Fruit fly (Drosophila melanogaster) whole organism, wandering third instar larva: ENCODE results near the gene kz.

Experiments used
- CG32264 ChIP-seq: fragments of 200-800 bp; sonication (Bioruptor generic); optimal IDR thresholded peaks from 2 replicates; lab custom pipeline; 2016; ENCODE audit warnings: missing biosample characterization, missing genetic modification characterization
- CrebA ChIP-seq: fragments of 200-800 bp; sonication (Bioruptor generic); optimal IDR thresholded peaks from 2 replicates; lab custom pipeline; 2016; ENCODE audit warnings: missing biosample characterization, mild to moderate bottlenecking, missing genetic modification characterization, borderline replicate concordance
- Dif ChIP-seq: fragments of 200-275, 200-300 bp; sonication (Bioruptor generic); optimal IDR thresholded peaks from 2 replicates; lab custom pipeline; 2018; ENCODE audit warnings: missing biosample characterization, missing genetic modification characterization; ENCODE audit not compliant: partially characterized antibody
- GATAd ChIP-seq: sonication (Bioruptor generic); optimal IDR thresholded peaks from 2 replicates; lab custom pipeline; 2016; ENCODE audit warnings: missing biosample characterization, missing genetic modification characterization
- HLH106 ChIP-seq: fragments of 200-800 bp; optimal IDR thresholded peaks from 3 replicates; lab custom pipeline; 2019; ENCODE audit warnings: missing biosample characterization, mild to moderate bottlenecking, missing genetic modification characterization, moderate library complexity
- Hr78 ChIP-seq: fragments of >200 bp; optimal IDR thresholded peaks from 2 replicates; lab custom pipeline; 2017; ENCODE audit warnings: missing biosample characterization, missing genetic modification characterization
- Jra ChIP-seq: sonication (Bioruptor generic); optimal IDR thresholded peaks from 2 replicates; lab custom pipeline; 2016; ENCODE audit warnings: missing biosample characterization, missing genetic modification characterization
- Mio ChIP-seq: sonication (Bioruptor generic); optimal IDR thresholded peaks from 2 replicates; lab custom pipeline; 2016; ENCODE audit warnings: missing biosample characterization, missing genetic modification characterization
- Myc ChIP-seq: fragments of >200 bp; optimal IDR thresholded peaks from 2 replicates; lab custom pipeline; 2017
- N ChIP-seq: fragments of >200 bp; optimal IDR thresholded peaks from 2 replicates; lab custom pipeline; 2018; ENCODE audit warnings: missing biosample characterization, missing external identifiers, missing genetic modification characterization
- OdsH ChIP-seq: fragments of 200-800 bp; sonication (Bioruptor generic); optimal IDR thresholded peaks from 2 replicates; lab custom pipeline; 2016; ENCODE audit warnings: missing biosample characterization, mild to moderate bottlenecking, missing genetic modification characterization
- Rel ChIP-seq, 2 experiments: fragments of 200-800 bp; sonication (Bioruptor generic) in 1 of 2; optimal IDR thresholded peaks; 2 replicates in 1 of 2; 3 replicates in 1 of 2; lab custom pipeline; 2016 to 2019; ENCODE audit warnings: mild to moderate bottlenecking in 2 of 2, missing biosample characterization in 2 of 2, missing genetic modification characterization in 2 of 2, moderate library complexity in 1 of 2
- Vsx2 ChIP-seq: fragments of 200-300, 225-300 bp; sonication (Bioruptor generic); optimal IDR thresholded peaks from 2 replicates; lab custom pipeline; 2018; ENCODE audit warnings: missing biosample characterization, missing genetic modification characterization; ENCODE audit not compliant: partially characterized antibody
- br ChIP-seq: fragments of 200-800 bp; sonication (Bioruptor generic); optimal IDR thresholded peaks from 2 replicates; lab custom pipeline; 2016; ENCODE audit warnings: missing biosample characterization, missing genetic modification characterization
- dmrt93B ChIP-seq: fragments of 200-800 bp; sonication (Bioruptor generic); optimal IDR thresholded peaks from 2 replicates; lab custom pipeline; 2018; ENCODE audit warnings: missing biosample characterization, mild to moderate bottlenecking, missing genetic modification characterization
- dsf ChIP-seq: sonication (Bioruptor generic); optimal IDR thresholded peaks from 2 replicates; lab custom pipeline; 2016; ENCODE audit warnings: missing biosample characterization, missing genetic modification characterization, borderline replicate concordance
- ey ChIP-seq: fragments of 200-800 bp; sonication (Bioruptor generic); optimal IDR thresholded peaks from 2 replicates; lab custom pipeline; 2016; ENCODE audit warnings: missing biosample characterization, missing genetic modification characterization
- foxo ChIP-seq, 2 experiments: fragments of 200-800 bp; sonication (Bioruptor generic); optimal IDR thresholded peaks; 2 replicates in 1 of 2; 3 replicates in 1 of 2; lab custom pipeline; 2016 to 2017; ENCODE audit warnings: missing biosample characterization in 2 of 2, missing genetic modification characterization in 2 of 2
- fru ChIP-seq: fragments of 200-800 bp; sonication (Bioruptor generic); optimal IDR thresholded peaks from 3 replicates; lab custom pipeline; 2016; ENCODE audit warnings: missing biosample characterization, mild to moderate bottlenecking, missing genetic modification characterization
- h ChIP-seq: fragments of 200-800 bp; sonication (Bioruptor generic); optimal IDR thresholded peaks from 3 replicates; lab custom pipeline; 2016; ENCODE audit warnings: missing biosample characterization, mild to moderate bottlenecking, missing genetic modification characterization
- jim ChIP-seq: fragments of 175-275, 200-325 bp; sonication (Bioruptor generic); optimal IDR thresholded peaks from 2 replicates; lab custom pipeline; 2016; ENCODE audit warnings: missing biosample characterization, mild to moderate bottlenecking, missing genetic modification characterization
- lola ChIP-seq: fragments of >200 bp; optimal IDR thresholded peaks from 2 replicates; lab custom pipeline; 2017; ENCODE audit warnings: missing biosample characterization, missing genetic modification characterization
- pan ChIP-seq: fragments of >200 bp; optimal IDR thresholded peaks from 2 replicates; lab custom pipeline; 2017
- tai ChIP-seq: sonication (Bioruptor generic); optimal IDR thresholded peaks from 2 replicates; lab custom pipeline; 2016; ENCODE audit warnings: missing biosample characterization, missing genetic modification characterization
- usp ChIP-seq: fragments of >200 bp; optimal IDR thresholded peaks from 2 replicates; lab custom pipeline; 2017; ENCODE audit warnings: missing biosample characterization, missing genetic modification characterization
- woc ChIP-seq: sonication (Bioruptor generic); optimal IDR thresholded peaks from 2 replicates; lab custom pipeline; 2016; ENCODE audit warnings: missing biosample characterization, mild to moderate bottlenecking, missing genetic modification characterization

kz gene

dm6 chrX:2219899-2220298 is 21.9 kb downstream of the kz start:
- TF ChIP-seq woc (GFP tag; lab: Kevin White, UChicago) (no peak), OdsH (GFP tag; lab: Kevin White, UChicago) (no peak), pan (lab: Kevin White, UChicago) (no peak), dmrt93B (no peak)

- no peak for TF ChIP-seq GATAd (GFP tag; lab: Kevin White, UChicago)
Observed at dm6 chrX:2219246-2219645, 22.6 kb downstream of the kz start.

dm6 chrX:2218455-2218854 is 23.4 kb downstream of the kz start:
- TF ChIP-seq Jra (GFP tag; lab: Kevin White, UChicago) = no peak
- TF ChIP-seq Dif (GFP tag; lab: Kevin White, UChicago) = no peak
- no peak for TF ChIP-seq CG32264 (GFP tag; lab: Kevin White, UChicago)
- TF ChIP-seq Vsx2 (GFP tag; lab: Kevin White, UChicago) = no peak
- TF ChIP-seq usp (GFP tag; lab: Kevin White, UChicago) = no peak
- TF ChIP-seq, all 38 proteins: peak for 0

DNA sequence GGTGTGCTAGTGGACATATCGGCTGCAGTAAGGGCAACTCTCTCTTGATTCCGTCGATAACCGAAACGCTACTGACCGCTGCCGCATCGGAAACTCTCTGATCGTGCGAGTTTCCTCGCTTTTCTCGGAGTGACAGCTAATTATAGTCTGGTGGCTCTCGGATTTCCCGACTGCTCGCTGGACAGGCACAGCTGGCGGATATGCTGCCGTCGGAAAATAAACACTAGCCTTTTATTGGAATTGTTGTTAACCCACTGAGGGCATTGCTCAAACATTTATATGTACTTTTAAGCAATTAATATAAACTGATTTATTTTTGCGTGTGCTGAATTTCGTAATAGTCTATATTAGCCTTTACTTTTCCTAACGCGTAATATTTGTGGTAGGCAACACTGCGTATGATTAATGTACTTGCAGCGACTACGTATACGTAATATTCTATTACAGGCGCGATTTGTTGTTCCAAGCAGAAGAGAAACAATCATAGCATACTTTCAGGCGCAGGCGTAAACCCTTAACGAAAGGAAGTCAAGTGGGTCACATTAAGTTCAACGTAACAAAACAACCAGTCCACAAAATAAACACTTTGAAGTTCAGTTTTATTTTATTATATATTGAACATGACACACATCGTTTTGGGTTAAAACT is 28.0 kb downstream of the kz start, which contains the start of gene SmydA-8:
Gene SmydA-8, minus strand, starts transcription at position 51 of the 648 bp plus-strand sequence.
- no peak for TF ChIP-seq br (GFP tag; lab: Kevin White, UChicago)

DNA sequence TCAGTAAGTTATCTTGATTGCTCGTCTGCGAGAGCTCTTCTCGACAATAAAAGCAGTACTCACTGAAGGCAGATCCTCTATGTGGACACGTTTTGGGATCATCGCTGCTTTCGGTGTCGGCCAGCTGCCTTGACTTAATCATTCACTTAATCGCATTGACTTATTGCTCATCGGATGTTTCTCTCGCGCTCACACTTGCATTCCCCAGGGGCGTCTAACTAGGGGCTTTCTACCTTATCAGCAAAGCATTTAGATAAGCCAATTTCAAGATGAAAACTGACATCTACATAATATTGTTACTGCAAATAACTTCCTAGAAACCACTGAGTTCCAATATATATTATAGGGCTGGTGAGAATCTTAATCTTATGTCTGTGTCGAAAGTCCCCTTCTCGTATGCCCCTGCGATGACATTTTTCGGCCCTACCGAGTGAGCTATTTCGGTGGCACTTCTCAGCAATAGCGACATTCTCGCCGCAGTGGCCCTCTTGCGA is 29.5 kb downstream of the kz start:
- TF ChIP-seq HLH106 (peak; percentile 36), dmrt93B (no peak), h (peak; percentile 15), foxo (GFP tag; optimal IDR thresholded peaks at IDR 0.05; lab: Kevin White, UChicago) (peak in 1 of 2 experiments; percentile 23), dsf (GFP tag; lab: Kevin White, UChicago) (no peak), Rel (GFP tag; optimal IDR thresholded peaks at IDR 0.05; lab: Kevin White, UChicago) (no peak), Rel (tag; optimal IDR thresholded peaks at IDR 0.05; lab: Kevin White, UChicago) (peak; percentile 65), fru (GFP tag; lab: Kevin White, UChicago) (peak; percentile 36), N (GFP tag; lab: Kevin White, UChicago) (no peak)

DNA sequence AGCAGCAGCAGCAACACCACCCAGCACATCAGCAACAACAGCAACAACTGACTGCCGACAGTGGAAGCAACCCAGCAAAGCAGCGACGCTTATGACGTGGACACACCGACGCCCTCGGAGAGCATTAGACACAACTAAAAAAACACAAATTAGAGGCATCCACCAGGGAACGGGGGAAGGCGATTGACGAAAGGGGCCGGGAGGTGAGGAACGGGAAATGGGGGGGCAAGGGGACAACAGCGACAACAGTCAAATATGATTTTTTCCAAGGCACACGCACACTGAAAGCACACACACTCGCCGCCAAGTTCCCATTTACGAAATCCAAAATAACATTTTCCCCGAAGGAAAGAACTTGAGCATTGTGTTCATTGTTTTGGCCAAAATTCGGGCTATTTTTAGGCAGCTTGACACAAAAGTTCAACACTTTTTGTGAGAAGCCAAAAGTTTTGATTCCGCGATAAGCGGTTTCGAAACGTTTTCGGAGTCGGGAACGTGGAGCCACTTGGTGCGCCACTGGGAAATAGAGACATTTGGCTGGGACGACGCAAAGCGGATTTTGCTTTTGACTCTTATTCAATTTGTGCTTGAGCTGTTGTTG is 33.1 kb downstream of the kz start:
- TF ChIP-seq usp (GFP tag; lab: Kevin White, UChicago) (no peak), ey (no peak), jim (GFP tag; lab: Kevin White, UChicago) (no peak)

- no peak for TF ChIP-seq dmrt93B
- no peak for TF ChIP-seq CrebA
- TF ChIP-seq h = no peak
- TF ChIP-seq usp (GFP tag; lab: Kevin White, UChicago) = no peak
- no peak for TF ChIP-seq Mio
- no peak for TF ChIP-seq Myc (lab: Kevin White, UChicago)
- no peak for TF ChIP-seq Hr78
- no peak for TF ChIP-seq ey
- no peak for TF ChIP-seq lola (GFP tag; lab: Kevin White, UChicago)
- TF ChIP-seq Dif (GFP tag; lab: Kevin White, UChicago) = no peak
- no peak for TF ChIP-seq HLH106
- no peak for TF ChIP-seq br (GFP tag; lab: Kevin White, UChicago)
Observed at dm6 chrX:2203766-2204165, 38.1 kb downstream of the kz start, which contains the start of gene FarO. Gene FarO, minus strand, starts transcription at chrX:2203866.

DNA sequence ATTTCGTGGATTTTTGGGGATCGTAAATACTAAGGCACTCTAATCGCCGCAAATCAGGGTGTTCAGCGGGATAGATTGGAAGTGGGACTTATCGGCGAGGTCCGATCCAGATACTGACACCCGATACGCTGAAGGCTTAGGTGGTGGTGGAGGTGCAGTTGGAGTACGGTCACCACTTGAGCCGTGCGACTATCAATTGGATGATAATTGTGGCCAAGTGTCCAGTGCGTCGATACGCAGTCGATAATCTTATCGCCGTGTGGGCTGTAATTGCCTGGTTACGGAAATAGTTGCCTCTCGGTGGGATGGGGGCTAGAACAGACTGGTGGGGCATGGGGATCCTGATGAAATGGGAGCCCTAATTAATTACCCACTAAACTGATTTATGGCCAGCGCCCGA is 42.5 kb downstream of the kz start:
- peak; percentile 22 for TF ChIP-seq h
- TF ChIP-seq tai (GFP tag; lab: Kevin White, UChicago) = no peak
- no peak for TF ChIP-seq Jra (GFP tag; lab: Kevin White, UChicago)
